Fruit fly (Drosophila melanogaster) whole organism, embryonic: ENCODE data around the gene cic.
A peak's percentile ranks its signal among the peaks of the same experiment; 100 is the strongest.

Experiments
- BEAF-32 ChIP-seq: fragments of 200-800 bp; sonication (Bioruptor generic); optimal IDR thresholded peaks from 3 replicates; lab custom pipeline; 2017; ENCODE audit warnings: missing biosample characterization, missing genetic modification characterization, mild to moderate bottlenecking, moderate library complexity, missing genetic modification reagents
- CG11398 ChIP-seq: fragments of 200-800 bp; sonication (Bioruptor generic); optimal IDR thresholded peaks from 2 replicates; lab custom pipeline; 2016; ENCODE audit warnings: missing biosample characterization, missing genetic modification characterization
- CG12391 ChIP-seq: fragments of 200-800 bp; sonication (Bioruptor generic); optimal IDR thresholded peaks from 3 replicates; lab custom pipeline; 2018; ENCODE audit warnings: missing biosample characterization, mild to moderate bottlenecking, missing genetic modification characterization, moderate library complexity
- CG13894 ChIP-seq: fragments of 200-800 bp; sonication (Bioruptor generic); optimal IDR thresholded peaks from 3 replicates; lab custom pipeline; 2018; ENCODE audit warnings: missing biosample characterization, mild to moderate bottlenecking, missing genetic modification characterization, moderate library complexity
- CG14050 ChIP-seq: fragments of 200-800 bp; sonication (Bioruptor generic); IDR thresholded peaks from 3 replicates; pipeline ENCODE4 v1.3.6; 2022; ENCODE audit warnings: missing biosample characterization, missing genetic modification characterization
- CG2875 ChIP-seq: fragments of 200-800 bp; sonication (Bioruptor generic); optimal IDR thresholded peaks from 2 replicates; lab custom pipeline; 2017; ENCODE audit warnings: missing biosample characterization, mild to moderate bottlenecking, missing genetic modification characterization, missing genetic modification reagents
- CG32532 ChIP-seq: fragments of 200-800 bp; sonication (Bioruptor generic); IDR thresholded peaks from 2 replicates; pipeline ENCODE4 v1.3.6; 2022; ENCODE audit warnings: missing biosample characterization, missing genetic modification characterization
- CG4404 ChIP-seq: fragments of 200-800 bp; sonication (Bioruptor generic); IDR thresholded peaks from 2 replicates; pipeline ENCODE4 v1.3.6; 2022; ENCODE audit warnings: missing biosample characterization, missing genetic modification characterization
- CG4730 ChIP-seq: fragments of 200-800 bp; sonication (Bioruptor generic); IDR thresholded peaks from 2 replicates; pipeline ENCODE4 v1.3.6; 2022; ENCODE audit warnings: missing biosample characterization, missing genetic modification characterization
- CG5953 ChIP-seq: fragments of 200-800 bp; sonication (Bioruptor generic); IDR thresholded peaks from 2 replicates; pipeline ENCODE4 v1.3.6; 2022; ENCODE audit warnings: missing biosample characterization, missing genetic modification characterization
- CG6654 ChIP-seq: fragments of 200-800 bp; sonication (Bioruptor generic); optimal IDR thresholded peaks from 2 replicates; lab custom pipeline; 2017; ENCODE audit warnings: missing biosample characterization, mild to moderate bottlenecking, missing genetic modification characterization
- CG6683 ChIP-seq: fragments of 200-800 bp; sonication (Bioruptor generic); optimal IDR thresholded peaks from 2 replicates; lab custom pipeline; 2017; ENCODE audit warnings: missing biosample characterization, mild to moderate bottlenecking, missing genetic modification characterization, missing genetic modification reagents
- CG7556 ChIP-seq: fragments of 200-800 bp; sonication (Bioruptor generic); optimal IDR thresholded peaks from 2 replicates; lab custom pipeline; 2017; ENCODE audit warnings: missing biosample characterization, mild to moderate bottlenecking, missing genetic modification characterization
- CG9876 ChIP-seq: fragments of 200-800 bp; sonication (Bioruptor generic); optimal IDR thresholded peaks from 2 replicates; lab custom pipeline; 2016; ENCODE audit warnings: missing biosample characterization, missing genetic modification characterization
- CG9932 ChIP-seq: fragments of 200-800 bp; sonication (Bioruptor generic); IDR thresholded peaks from 2 replicates; pipeline ENCODE4 v1.3.6; 2022; ENCODE audit warnings: missing biosample characterization, missing genetic modification characterization
- D ChIP-seq, 2 experiments: fragments of 200-800 bp in 1 of 2; fragments of >200 bp in 1 of 2; sonication (Bioruptor generic) in 1 of 2; optimal IDR thresholded peaks; 2 replicates in 1 of 2; 3 replicates in 1 of 2; lab custom pipeline; 2017; ENCODE audit warnings: mild to moderate bottlenecking in 1 of 2, missing biosample characterization in 1 of 2, missing genetic modification characterization in 1 of 2, missing genetic modification reagents in 1 of 2
- D19B ChIP-seq: fragments of 200-800 bp; sonication (Bioruptor generic); optimal IDR thresholded peaks from 2 replicates; lab custom pipeline; 2017; ENCODE audit warnings: missing biosample characterization, mild to moderate bottlenecking, missing genetic modification characterization
- Doc3 ChIP-seq: fragments of 200-800 bp; sonication (Bioruptor generic); IDR thresholded peaks from 3 replicates; pipeline ENCODE4 v1.3.6; 2022; ENCODE audit warnings: missing biosample characterization, missing genetic modification characterization; ENCODE audit not compliant: partially characterized antibody
- E2f1 ChIP-seq: fragments of 200-800 bp; sonication (Bioruptor generic); IDR thresholded peaks from 2 replicates; pipeline ENCODE4 v1.3.6; 2022; ENCODE audit warnings: missing biosample characterization, missing genetic modification characterization
- Ets65A ChIP-seq: fragments of 200-800 bp; sonication (Bioruptor generic); peaks from one replicate; lab custom pipeline; 2016; ENCODE audit warnings: missing biosample characterization, missing genetic modification characterization
- HLHmδ ChIP-seq: fragments of 200-800 bp; sonication (Bioruptor generic); optimal IDR thresholded peaks from 2 replicates; lab custom pipeline; 2018; ENCODE audit warnings: missing biosample characterization, mild to moderate bottlenecking, missing genetic modification characterization, moderate library complexity
- Hmr ChIP-seq: fragments of 200-800 bp; sonication (Bioruptor generic); optimal IDR thresholded peaks from 3 replicates; lab custom pipeline; 2017; ENCODE audit warnings: mild to moderate bottlenecking, missing biosample characterization, missing genetic modification reagents, missing genetic modification characterization
- Hr3 ChIP-seq: fragments of 200-800 bp; sonication (Bioruptor generic); optimal IDR thresholded peaks from 3 replicates; lab custom pipeline; 2016; ENCODE audit warnings: missing biosample characterization, missing genetic modification characterization
- Kr ChIP-seq: fragments of 200-800 bp; sonication (Bioruptor generic); optimal IDR thresholded peaks from 2 replicates; lab custom pipeline; 2017; ENCODE audit warnings: missing biosample characterization, mild to moderate bottlenecking, missing genetic modification characterization
- Myb ChIP-seq: fragments of 200-800 bp; sonication (Bioruptor generic); optimal IDR thresholded peaks from 2 replicates; lab custom pipeline; 2016; ENCODE audit warnings: missing biosample characterization, missing genetic modification characterization
- Optix ChIP-seq: fragments of 200-800 bp; sonication (Bioruptor generic); IDR thresholded peaks from 3 replicates; pipeline ENCODE4 v1.3.6; 2022; ENCODE audit warnings: missing biosample characterization, missing genetic modification characterization
- Ssrp ChIP-seq: fragments of 200-800 bp; sonication (Bioruptor generic); optimal IDR thresholded peaks from 2 replicates; lab custom pipeline; 2018; ENCODE audit warnings: missing biosample characterization, mild to moderate bottlenecking, missing genetic modification characterization, moderate library complexity
- Vsx1 ChIP-seq: fragments of 200-800 bp; sonication (Bioruptor generic); optimal IDR thresholded peaks from 2 replicates; lab custom pipeline; 2017; ENCODE audit warnings: missing biosample characterization, mild to moderate bottlenecking, missing genetic modification characterization, missing genetic modification reagents
- Xbp1 ChIP-seq: fragments of 200-800 bp; sonication (Bioruptor generic); optimal IDR thresholded peaks from 3 replicates; lab custom pipeline; 2016; ENCODE audit warnings: missing biosample characterization, mild to moderate bottlenecking, missing genetic modification characterization
- bsh ChIP-seq, 2 experiments: fragments of 200-800 bp; sonication (Bioruptor generic); optimal IDR thresholded peaks; 2 replicates each; lab custom pipeline; 2017 to 2018; ENCODE audit warnings: mild to moderate bottlenecking in 2 of 2, missing biosample characterization in 2 of 2, missing genetic modification characterization in 2 of 2, moderate library complexity in 1 of 2
- danr ChIP-seq: fragments of 200-800 bp; sonication (Bioruptor generic); IDR thresholded peaks from 2 replicates; pipeline ENCODE4 v1.3.6; 2022; ENCODE audit warnings: missing biosample characterization, missing genetic modification characterization
- dimm ChIP-seq: fragments of 200-800 bp; sonication (Bioruptor generic); IDR thresholded peaks from 2 replicates; pipeline ENCODE4 v1.3.6; 2022; ENCODE audit warnings: missing biosample characterization, missing genetic modification characterization
- dmrt99B ChIP-seq: fragments of 200-800 bp; sonication (Bioruptor generic); optimal IDR thresholded peaks from 2 replicates; lab custom pipeline; 2018; ENCODE audit warnings: missing biosample characterization, mild to moderate bottlenecking, missing genetic modification characterization, moderate library complexity
- dpn ChIP-seq, 2 experiments: fragments of 200-800 bp; sonication (Bioruptor generic); optimal IDR thresholded peaks; 3 replicates each; lab custom pipeline; 2016; ENCODE audit warnings: missing biosample characterization in 2 of 2, missing genetic modification characterization in 2 of 2
- dysf ChIP-seq: fragments of 200-800 bp; sonication (Bioruptor generic); IDR thresholded peaks from 3 replicates; pipeline ENCODE4 v1.3.6; 2022; ENCODE audit warnings: missing biosample characterization, missing genetic modification characterization
- gem ChIP-seq: fragments of 200-800 bp; sonication (Bioruptor generic); optimal IDR thresholded peaks from 2 replicates; lab custom pipeline; 2019; ENCODE audit warnings: missing biosample characterization, mild to moderate bottlenecking, missing genetic modification characterization, moderate library complexity
- ind ChIP-seq: fragments of 200-800 bp; sonication (Bioruptor generic); optimal IDR thresholded peaks from 3 replicates; lab custom pipeline; 2016; ENCODE audit warnings: missing biosample characterization, missing genetic modification characterization
- ken ChIP-seq: fragments of 200-800 bp; sonication (Bioruptor generic); IDR thresholded peaks from 3 replicates; pipeline ENCODE4 v1.3.6; 2022; ENCODE audit warnings: missing biosample characterization, missing genetic modification characterization
- lmd ChIP-seq: fragments of 200-800 bp; sonication (Bioruptor generic); IDR thresholded peaks from 2 replicates; pipeline ENCODE4 v1.3.6; 2022; ENCODE audit warnings: missing biosample characterization, missing genetic modification characterization
- lola ChIP-seq, 3 experiments: fragments of >200 bp in 2 of 3; fragments of 200-800 bp in 1 of 3; sonication (Bioruptor generic) in 1 of 3; optimal IDR thresholded peaks; 2 replicates each; lab custom pipeline; 2017 to 2019; ENCODE audit warnings: missing biosample characterization in 3 of 3, missing genetic modification characterization in 3 of 3, mild to moderate bottlenecking in 1 of 3, moderate library complexity in 1 of 3
- mam ChIP-seq: fragments of 200-800 bp; sonication (Bioruptor generic); optimal IDR thresholded peaks from 3 replicates; lab custom pipeline; 2016; ENCODE audit warnings: missing biosample characterization, missing genetic modification characterization
- nau ChIP-seq: fragments of 200-800 bp; sonication (Bioruptor generic); optimal IDR thresholded peaks from 3 replicates; lab custom pipeline; 2017; ENCODE audit warnings: missing biosample characterization, mild to moderate bottlenecking, missing genetic modification characterization, missing genetic modification reagents
- nmo ChIP-seq: fragments of 200-800 bp; sonication (Bioruptor generic); optimal IDR thresholded peaks from 2 replicates; lab custom pipeline; 2018; ENCODE audit warnings: missing biosample characterization, mild to moderate bottlenecking, missing genetic modification characterization, moderate library complexity
- pfk ChIP-seq: fragments of 200-800 bp; sonication (Bioruptor generic); optimal IDR thresholded peaks from 2 replicates; lab custom pipeline; 2018; ENCODE audit warnings: missing biosample characterization, mild to moderate bottlenecking, missing genetic modification characterization, moderate library complexity
- phol ChIP-seq: fragments of 200-800 bp; sonication (Bioruptor generic); optimal IDR thresholded peaks from 3 replicates; lab custom pipeline; 2018; ENCODE audit warnings: missing biosample characterization, mild to moderate bottlenecking, missing genetic modification characterization, moderate library complexity
- rib ChIP-seq: fragments of 200-800 bp; sonication (Bioruptor generic); IDR thresholded peaks from 2 replicates; pipeline ENCODE4 v1.3.6; 2022; ENCODE audit warnings: missing biosample characterization, missing genetic modification characterization
- shn ChIP-seq: fragments of 200-800 bp; sonication (Bioruptor generic); optimal IDR thresholded peaks from 3 replicates; lab custom pipeline; 2016; ENCODE audit warnings: missing biosample characterization, missing genetic modification characterization
- yki ChIP-seq: fragments of >200 bp; optimal IDR thresholded peaks from 3 replicates; lab custom pipeline; 2018

The cic gene

DNA sequence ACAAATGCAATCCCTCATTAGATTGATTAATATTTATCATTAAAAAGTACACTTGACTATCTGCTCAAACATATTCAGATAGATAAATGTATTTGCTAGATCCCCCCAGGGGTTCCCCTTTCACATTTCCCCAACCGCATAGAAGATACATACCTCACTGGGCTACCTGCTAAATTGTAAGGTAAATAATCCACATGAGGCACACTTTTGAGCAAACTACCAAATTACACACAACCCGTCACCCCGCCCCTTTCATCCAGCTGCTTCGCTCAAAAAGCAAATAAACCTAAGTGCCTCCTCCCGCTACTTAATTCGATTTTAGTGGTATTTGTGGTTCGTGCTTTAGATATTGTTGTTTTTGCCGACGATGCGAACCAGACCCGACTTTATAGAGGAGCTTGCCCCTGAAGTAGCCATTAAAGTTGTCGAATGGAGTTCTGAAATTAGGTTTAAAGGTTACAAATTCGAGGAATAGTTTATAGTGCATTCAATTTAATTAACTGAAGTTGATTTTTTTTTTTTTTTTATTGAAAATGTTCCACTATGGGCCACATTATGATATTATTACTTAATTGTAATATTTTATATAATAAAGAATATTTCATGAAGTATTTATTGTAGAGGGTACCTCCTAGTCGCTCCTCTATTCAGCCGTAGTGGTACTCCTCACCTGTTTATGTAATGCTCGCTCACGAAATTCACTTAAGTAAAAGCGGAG, 10.5 kb downstream of the cic start (continued):
- TF ChIP-seq dmrt99B (peak; percentile 41), ken (GFP tag; lab: Robert Waterston, UW) (no peak), CG11398 (GFP tag; lab: Kevin White, UChicago) (no peak), CG32532 (0 out of 2 replicates have a peak, but pooled peaks have one; percentile 35), Ets65A (GFP tag; lab: Kevin White, UChicago) (peak; percentile 48), Ssrp (tag; lab: Kevin White, UChicago) (peak; percentile 39), pfk (GFP tag; lab: Kevin White, UChicago) (no peak), CG7556 (GFP tag; lab: Kevin White, UChicago) (peak; percentile 41), nmo (GFP tag; lab: Kevin White, UChicago) (peak; percentile 49), Xbp1 (peak; percentile 15), lmd (GFP tag; lab: Robert Waterston, UW) (0 out of 2 replicates have a peak, but pooled peaks have one; percentile 14), phol (peak; percentile 56), rib (GFP tag; lab: Robert Waterston, UW) (0 out of 2 replicates have a peak, but pooled peaks have one; percentile 22), Vsx1 (peak; percentile 39), CG6654 (GFP tag; lab: Kevin White, UChicago) (peak; percentile 19), shn (GFP tag; lab: Kevin White, UChicago) (no peak), dysf (GFP tag; lab: Robert Waterston, UW) (peak; percentile 52; the same call in 1 of the 3 replicates), D19B (GFP tag; lab: Kevin White, UChicago) (peak; percentile 89), CG9876 (no peak), Optix (GFP tag; lab: Robert Waterston, UW) (no peak), CG2875 (GFP tag; lab: Kevin White, UChicago) (no peak), Hmr (GFP tag; lab: Kevin White, UChicago) (peak; percentile 15), Myb (GFP tag; lab: Kevin White, UChicago) (no peak), Hr3 (GFP tag; lab: Kevin White, UChicago) (peak; percentile 15), HLHmδ (GFP tag; lab: Kevin White, UChicago) (peak; percentile 51), CG5953 (0 out of 2 replicates have a peak, but pooled peaks have one; percentile 27), CG4730 (GFP tag; lab: Robert Waterston, UW) (no peak), danr (no peak), E2f1 (GFP tag; lab: Robert Waterston, UW) (peak; percentile 25; the same call in 1 of the 2 replicates), CG14050 (GFP tag; lab: Robert Waterston, UW) (no peak), Doc3 (GFP tag; lab: Robert Waterston, UW) (no peak), nau (GFP tag; lab: Kevin White, UChicago) (peak; percentile 36), ind (GFP tag; lab: Kevin White, UChicago) (peak; percentile 5), dimm (GFP tag; lab: Robert Waterston, UW) (no peak), CG6683 (no peak), Kr (peak; percentile 22), CG9932 (GFP tag; lab: Robert Waterston, UW) (no peak), CG13894 (tag; lab: Kevin White, UChicago) (no peak), lola (GFP tag; optimal IDR thresholded peaks at IDR 0.05; lab: Kevin White, UChicago) (peak in 1 of 3 experiments; percentile 16), bsh (GFP tag; optimal IDR thresholded peaks at IDR 0.05; lab: Kevin White, UChicago) (peak in 1 of 2 experiments; percentile 19), BEAF-32 (no peak), D (optimal IDR thresholded peaks at IDR 0.05; lab: Kevin White, UChicago) (no peak), D (GFP tag; optimal IDR thresholded peaks at IDR 0.05; lab: Kevin White, UChicago) (peak; percentile 11), gem (tag; lab: Kevin White, UChicago) (peak; percentile 65), CG4404 (GFP tag; lab: Robert Waterston, UW) (0 out of 2 replicates have a peak, but pooled peaks have one; percentile 16), yki (lab: Kevin White, UChicago) (no peak), dpn (GFP tag; optimal IDR thresholded peaks at IDR 0.05; lab: Kevin White, UChicago) (no peak), CG12391 (tag; lab: Kevin White, UChicago) (peak; percentile 26), mam (GFP tag; lab: Kevin White, UChicago) (peak; percentile 5)
